Worm (Caenorhabditis elegans): Measurements from ENCODE around the gene ctsa-4.2.

Gene ctsa-4.2

ce11 chrIII:6607646-6608045 lies 4.7 kb upstream of the ctsa-4.2 start:
- no peak for TF ChIP-seq nhr-80 (tag; optimal IDR thresholded peaks at IDR 0.05)
- TF ChIP-seq T26A5.8 (tag; optimal IDR thresholded peaks at IDR 0.05): no peak
- TF ChIP-seq lin-26 (GFP tag; IDR thresholded peaks at IDR 0.05): peak; percentile 56; the same call in 1 of the 2 replicates

ce11 chrIII:6608101-6608672 lies 4.1 kb upstream of the ctsa-4.2 start, which contains the start of the genes mdh-2 and F20H11.4:
mdh-2 (minus strand) TSS chrIII:6608106.
F20H11.4 (plus strand) TSS chrIII:6608622.
- TF ChIP-seq F23B12.7 (tag; optimal IDR thresholded peaks at IDR 0.05; ENCODE audit: insufficient read depth) (peak; percentile 81), ceh-27 (GFP tag; optimal IDR thresholded peaks at IDR 0.05) (peak; percentile 50), madf-6 (GFP tag; IDR thresholded peaks at IDR 0.05) (peak; percentile 76), F57A8.1 (GFP tag; optimal IDR thresholded peaks at IDR 0.05) (no peak), pbrm-1 (GFP tag; IDR thresholded peaks at IDR 0.05) (peak; percentile 42; the same call in 1 of the 2 replicates), lin-35 (GFP tag; optimal IDR thresholded peaks at IDR 0.05) (peak; percentile 22 to 89 (median 40)), efl-1 (GFP tag; optimal IDR thresholded peaks at IDR 0.05) (peak; percentile 92), dpl-1 (GFP tag; optimal IDR thresholded peaks at IDR 0.05) (peak; percentile 91), D2030.7 (GFP tag; IDR thresholded peaks at IDR 0.05) (peak; percentile 43; the same call in 1 of the 2 replicates), F49E8.2 (tag; optimal IDR thresholded peaks at IDR 0.05; ENCODE audit: insufficient read depth) (peak; percentile 56), lsl-1 (GFP tag; optimal IDR thresholded peaks at IDR 0.05) (peak; percentile 62), mcd-1 (GFP tag; IDR thresholded peaks at IDR 0.05) (peak; percentile 70), cebp-2 (GFP tag; IDR thresholded peaks at IDR 0.05) (no peak), nhr-179 (tag; optimal IDR thresholded peaks at IDR 0.05) (no peak), madf-10 (tag; optimal IDR thresholded peaks at IDR 0.05) (no peak), K12H6.12 (tag; optimal IDR thresholded peaks at IDR 0.05) (no peak), tlf-1 (GFP tag; optimal IDR thresholded peaks at IDR 0.05) (peak; percentile 37), attf-5 (GFP tag; optimal IDR thresholded peaks at IDR 0.05) (peak; percentile 64), lin-54 (GFP tag; optimal IDR thresholded peaks at IDR 0.05) (peak; percentile 98), ztf-18 (tag; optimal IDR thresholded peaks at IDR 0.05) (peak; percentile 25), tbp1 (GFP tag; optimal IDR thresholded peaks at IDR 0.05) (peak; percentile 54), ceh-79 (tag; optimal IDR thresholded peaks at IDR 0.05) (no peak), snpc-3.4 (tag; optimal IDR thresholded peaks at IDR 0.05) (peak; percentile 17), mxl-1 (tag; optimal IDR thresholded peaks at IDR 0.05) (no peak), F33H1.4 (GFP tag; IDR thresholded peaks at IDR 0.05) (peak; percentile 92), nhr-80 (tag; optimal IDR thresholded peaks at IDR 0.05) (peak; percentile 38), ztf-3 (GFP tag; optimal IDR thresholded peaks at IDR 0.05) (no peak), lin-40 (tag; optimal IDR thresholded peaks at IDR 0.05) (peak; percentile 37), ZK185.1 (tag; optimal IDR thresholded peaks at IDR 0.05; ENCODE audit: poor library complexity, severe bottlenecking) (peak; percentile 57), unc-130 (GFP tag; optimal IDR thresholded peaks at IDR 0.05) (no peak), madf-8 (GFP tag; conservative IDR thresholded peaks at IDR 0.05) (peak; percentile 12; the same call in 1 of the 2 replicates), xnd-1 (tag; optimal IDR thresholded peaks at IDR 0.05) (peak; percentile 16), snpc-1.3 (tag; optimal IDR thresholded peaks at IDR 0.05; ENCODE audit: insufficient read depth) (peak; percentile 53), rpc-1 (optimal IDR thresholded peaks at IDR 0.05) (no peak), rpc-1 (tag; optimal IDR thresholded peaks at IDR 0.05) (no peak), let-607 (tag; optimal IDR thresholded peaks at IDR 0.05) (peak in 1 of 2 experiments; percentile 17), ceh-91 (GFP tag; IDR thresholded peaks at IDR 0.05) (peak; percentile 44; the same call in 1 of the 2 replicates), nfyb-1 (GFP tag; IDR thresholded peaks at IDR 0.05) (peak; percentile 52; the same call in 1 of the 2 replicates), Y53G8AR.9 (GFP tag; conservative IDR thresholded peaks at IDR 0.05) (0 out of 2 replicates have a peak, but pooled peaks have one; percentile 18)
